Worm (Caenorhabditis elegans) whole organism, L4 larva: ENCODE data around the gene T14G10.8.
A peak's percentile ranks its signal among the peaks of the same experiment; 100 is the strongest.

ENCODE experiments used
- ceh-20 ChIP-seq: fragments of 200-800 bp; sonication (Bioruptor generic); IDR thresholded peaks from 2 replicates; pipeline ENCODE4 v1.3.6; 2022; ENCODE audit warnings: missing genetic modification reagents, missing genetic modification characterization, missing compliant biosample characterization
- ceh-82 ChIP-seq: sonication (generic microtip); optimal IDR thresholded peaks from 2 replicates; lab custom pipeline; 2017; ENCODE audit warnings: missing biosample characterization, missing genetic modification characterization
- egl-27 ChIP-seq: sonication (generic microtip); optimal IDR thresholded peaks from 3 replicates; lab custom pipeline; 2017; ENCODE audit warnings: missing biosample characterization, missing genetic modification reagents, missing genetic modification characterization
- lin-13 ChIP-seq: fragments of 150-350 bp; optimal IDR thresholded peaks from 2 replicates; lab custom pipeline; 2014; ENCODE audit warnings: missing biosample characterization, missing genetic modification reagents, missing genetic modification characterization
- lin-39 ChIP-seq: fragments of 150-350 bp; optimal IDR thresholded peaks from 2 replicates; lab custom pipeline; 2014; ENCODE audit warnings: missing biosample characterization, missing genetic modification reagents, missing genetic modification characterization
- nhr-11 ChIP-seq: fragments of 150-350 bp; optimal IDR thresholded peaks from 2 replicates; lab custom pipeline; 2014; ENCODE audit warnings: missing biosample characterization, missing genetic modification characterization
- nhr-28 ChIP-seq: fragments of 150-350 bp; optimal IDR thresholded peaks from 2 replicates; lab custom pipeline; 2014; ENCODE audit warnings: missing biosample characterization, missing genetic modification characterization
- nhr-48 ChIP-seq: sonication (generic microtip); optimal IDR thresholded peaks from 2 replicates; lab custom pipeline; 2016; ENCODE audit warnings: mild to moderate bottlenecking, missing genetic modification characterization, missing compliant biosample characterization
- skn-1 ChIP-seq: fragments of 150-350 bp; optimal IDR thresholded peaks from 2 replicates; lab custom pipeline; 2014; ENCODE audit warnings: missing biosample characterization, missing genetic modification characterization
- unc-62 ChIP-seq, 3 experiments: fragments of 150-350 bp in 1 of 3; sonication (generic microtip); optimal IDR thresholded peaks in 2 of 3; peaks in 1 of 3; 1 replicate in 1 of 3; 2 replicates in 2 of 3; lab custom pipeline; 2014 to 2017; ENCODE audit warnings: missing biosample characterization in 3 of 3, missing genetic modification characterization in 3 of 3, missing genetic modification reagents in 3 of 3, missing genotype in 1 of 3
- ztf-11 ChIP-seq: fragments of 150-350 bp; optimal IDR thresholded peaks from 2 replicates; lab custom pipeline; 2014; ENCODE audit warnings: missing biosample characterization, missing genetic modification characterization

DNA sequence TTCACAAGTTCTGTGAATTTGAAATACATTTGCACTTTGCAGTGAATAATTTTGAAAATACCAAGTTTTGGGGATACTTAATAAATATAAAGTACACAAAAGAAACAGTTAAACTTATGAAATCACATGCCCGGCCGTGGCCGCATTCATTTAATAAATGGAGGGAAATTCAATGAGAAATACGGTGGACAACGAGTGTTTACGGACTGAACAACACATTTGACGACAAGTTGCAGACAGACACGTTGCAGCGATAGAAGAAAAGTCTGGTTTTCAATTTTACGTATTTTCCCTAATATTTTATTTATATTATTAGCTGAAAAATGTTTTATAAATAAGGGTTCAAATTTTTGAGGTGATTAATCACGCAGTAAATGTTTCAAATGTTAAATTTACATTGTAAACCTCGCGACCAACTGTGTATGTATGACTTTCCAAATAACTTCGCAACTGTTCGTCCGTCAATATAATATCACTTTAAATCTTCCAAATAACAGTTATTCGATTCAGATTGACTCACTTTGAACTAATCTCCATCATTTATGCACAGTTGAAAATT is 4.7 kb upstream of the T14G10.8 start, which contains the start of gene copg-1:
- TF ChIP-seq nhr-11 (tag; lab: Kevin White, UChicago) (no peak), lin-39 (tag; lab: Kevin White, UChicago) (no peak), ceh-82 (tag; lab: Kevin White, UChicago) (no peak), ztf-11 (no peak), egl-27 (no peak), nhr-28 (tag; lab: Kevin White, UChicago) (peak; percentile 28), nhr-48 (tag; lab: Kevin White, UChicago) (no peak), unc-62 (GFP tag; optimal IDR thresholded peaks at IDR 0.05 in 1 of 2; lab: Kevin White, UChicago) (no peak), unc-62 (tag; optimal IDR thresholded peaks at IDR 0.05; lab: Kevin White, UChicago) (no peak), lin-13 (GFP tag; lab: Kevin White, UChicago) (peak; percentile 42), skn-1 (tag; lab: Kevin White, UChicago) (no peak), ceh-20 (GFP tag; lab: Robert Waterston, UW) (no peak)
